Worm (Caenorhabditis elegans) whole organism, L4 larva: ENCODE data around the gene F46C5.4.

ENCODE experiments used
- ces-1 ChIP-seq: fragments of 150-350 bp; sonication (generic microtip); optimal IDR thresholded peaks from 4 replicates; lab custom pipeline; 2014; ENCODE audit warnings: missing biosample characterization, missing genetic modification reagents, missing genetic modification characterization
- pha-4 ChIP-seq, 2 experiments: fragments of 150-350 bp in 1 of 2; fragments of 200-800 bp in 1 of 2; sonication (Bioruptor generic) in 1 of 2; IDR thresholded peaks in 1 of 2; optimal IDR thresholded peaks in 1 of 2; 2 replicates each; pipeline versions ENCODE4 v1.3.6 to Lab custom; 2014 to 2022; ENCODE audit warnings: missing genetic modification characterization in 2 of 2, missing genetic modification reagents in 2 of 2, missing biosample characterization in 1 of 2, missing compliant biosample characterization in 1 of 2
- unc-62 ChIP-seq, 3 experiments: fragments of 150-350 bp in 1 of 3; sonication (generic microtip); optimal IDR thresholded peaks in 2 of 3; peaks in 1 of 3; 1 replicate in 1 of 3; 2 replicates in 2 of 3; lab custom pipeline; 2014 to 2017; ENCODE audit warnings: missing biosample characterization in 3 of 3, missing genetic modification characterization in 3 of 3, missing genetic modification reagents in 3 of 3, missing genotype in 1 of 3

- TF ChIP-seq pha-4 (GFP tag; IDR thresholded peaks at IDR 0.05; lab: Robert Waterston, UW) (no peak), pha-4 (tag; optimal IDR thresholded peaks at IDR 0.05; lab: Kevin White, UChicago) (no peak), ces-1 (GFP tag; lab: Kevin White, UChicago) (peak; percentile 25), unc-62 (GFP tag; optimal IDR thresholded peaks at IDR 0.05 in 1 of 2; lab: Kevin White, UChicago) (peak in 1 of 2 experiments; percentile 88), unc-62 (tag; optimal IDR thresholded peaks at IDR 0.05; lab: Kevin White, UChicago) (no peak)
Observed at ce11 chrII:8796391-8796790, 39.5 kb upstream of the F46C5.4 start.
